Worm (Caenorhabditis elegans): ENCODE results near the gene ZK402.1.

ZK402.1 gene

DNA sequence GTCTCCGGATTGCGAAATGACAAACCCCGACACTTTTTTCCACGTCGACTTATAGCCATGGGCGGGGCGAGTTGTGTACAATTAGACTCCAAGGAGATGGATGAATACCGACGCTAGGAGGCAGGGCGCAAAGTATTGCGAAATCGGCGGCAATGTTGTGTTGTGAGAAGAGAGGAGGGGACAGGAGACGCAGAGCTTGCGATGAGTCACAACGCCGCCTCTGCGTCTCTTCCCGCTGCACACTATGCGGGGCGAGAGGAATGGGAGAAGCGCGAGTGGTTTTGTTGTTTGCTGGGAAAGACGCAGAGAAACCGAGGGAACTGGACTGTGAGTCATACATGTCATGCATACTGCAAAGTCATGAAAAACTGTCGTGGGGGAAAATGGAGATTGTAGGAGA lies 50.3 kb downstream of the ZK402.1 start (continued):
- TF ChIP-seq lin-39 (tag; optimal IDR thresholded peaks at IDR 0.05) = peak; percentile 2
- peak; percentile 98 for TF ChIP-seq nhr-85 (tag)
- TF ChIP-seq tlp-1 (tag; optimal IDR thresholded peaks at IDR 0.05) = no peak
- TF ChIP-seq pqm-1 (tag; optimal IDR thresholded peaks at IDR 0.05) = peak; percentile 78
- TF ChIP-seq lir-3 (tag; optimal IDR thresholded peaks at IDR 0.05; ENCODE audit: poor library complexity) = no peak
- peak; percentile 100 for TF ChIP-seq fos-1 (tag; optimal IDR thresholded peaks at IDR 0.05)
- no peak for TF ChIP-seq ces-1 (GFP tag; optimal IDR thresholded peaks at IDR 0.05)
- peak; percentile 95 for TF ChIP-seq nhr-71 (tag; optimal IDR thresholded peaks at IDR 0.05)
- no peak for TF ChIP-seq hlh-17 (GFP tag; optimal IDR thresholded peaks at IDR 0.05; ENCODE audit: borderline replicate concordance)
- no peak for TF ChIP-seq lin-15B (tag; optimal IDR thresholded peaks at IDR 0.05)
- peak; percentile 85 for TF ChIP-seq C16A3.4 (tag; optimal IDR thresholded peaks at IDR 0.05)
- peak; percentile 14; the same call in 1 of the 2 replicates for TF ChIP-seq unc-98 (GFP tag; IDR thresholded peaks at IDR 0.05)
- TF ChIP-seq irx-1 (tag; optimal IDR thresholded peaks at IDR 0.05) = peak; percentile 64
- TF ChIP-seq elt-3 (tag; optimal IDR thresholded peaks at IDR 0.05) = peak in 3 of 6 experiments; percentile 37 to 85 (median 60)
- TF ChIP-seq lin-35 (GFP tag; optimal IDR thresholded peaks at IDR 0.05) = peak; percentile 74 to 83
- peak in 2 of 3 experiments; percentile 42 to 48 for TF ChIP-seq dpl-1 (GFP tag; optimal IDR thresholded peaks at IDR 0.05)
- TF ChIP-seq mep-1 (tag; optimal IDR thresholded peaks at IDR 0.05) = peak; percentile 84
- TF ChIP-seq ama-1 (optimal IDR thresholded peaks at IDR 0.05) = no peak
- peak; percentile 32 for TF ChIP-seq C04F5.9 (tag; optimal IDR thresholded peaks at IDR 0.05)
- peak; percentile 97 for TF ChIP-seq lin-14 (GFP tag; optimal IDR thresholded peaks at IDR 0.05)
- TF ChIP-seq egl-13 (tag; optimal IDR thresholded peaks at IDR 0.05) = peak; percentile 69
- peak; percentile 84 for TF ChIP-seq nhr-90 (tag; optimal IDR thresholded peaks at IDR 0.05; ENCODE audit: poor library complexity)
- peak; percentile 90 for TF ChIP-seq nhr-47 (tag; optimal IDR thresholded peaks at IDR 0.05)
- no peak for TF ChIP-seq Y116A8C.19 (tag; optimal IDR thresholded peaks at IDR 0.05; ENCODE audit: borderline replicate concordance)
- TF ChIP-seq mef-2 (tag; optimal IDR thresholded peaks at IDR 0.05) = peak; percentile 70
- TF ChIP-seq ceh-82 (tag; optimal IDR thresholded peaks at IDR 0.05) = peak; percentile 91 to 94 (median 93)
- no peak for TF ChIP-seq hlh-4 (tag; optimal IDR thresholded peaks at IDR 0.05)
- TF ChIP-seq fkh-4 (tag; optimal IDR thresholded peaks at IDR 0.05; ENCODE audit: borderline replicate concordance) = no peak
- TF ChIP-seq egl-27 (tag; optimal IDR thresholded peaks at IDR 0.05) = peak; percentile 55 to 81
- peak; percentile 68 for TF ChIP-seq lin-13 (GFP tag; optimal IDR thresholded peaks at IDR 0.05)
- peak in 1 of 2 experiments; percentile 64 for TF ChIP-seq ztf-11 (tag; optimal IDR thresholded peaks at IDR 0.05)
- peak; percentile 99 for TF ChIP-seq skn-1 (tag; optimal IDR thresholded peaks at IDR 0.05)
- TF ChIP-seq lsy-2 (tag; optimal IDR thresholded peaks at IDR 0.05) = peak; percentile 77 to 84
- TF ChIP-seq ceh-8 (GFP tag; optimal IDR thresholded peaks at IDR 0.05) = peak; percentile 37
- TF ChIP-seq jun-1 (tag; optimal IDR thresholded peaks at IDR 0.05) = peak; percentile 100
- peak; percentile 30 for TF ChIP-seq aha-1 (tag; optimal IDR thresholded peaks at IDR 0.05)
- peak; percentile 100 for TF ChIP-seq zip-4 (GFP tag; optimal IDR thresholded peaks at IDR 0.05)
- peak; percentile 87 for TF ChIP-seq swsn-7 (tag; optimal IDR thresholded peaks at IDR 0.05)
- peak; percentile 87 for TF ChIP-seq tbx-2 (tag; optimal IDR thresholded peaks at IDR 0.05)
- TF ChIP-seq rnt-1 (tag; optimal IDR thresholded peaks at IDR 0.05) = peak; percentile 78
- no peak for TF ChIP-seq ets-5 (GFP tag; IDR thresholded peaks at IDR 0.05)
- peak; percentile 90 for TF ChIP-seq xbp-1 (tag; optimal IDR thresholded peaks at IDR 0.05)
- TF ChIP-seq nhr-11 (tag; optimal IDR thresholded peaks at IDR 0.05) = peak; percentile 60

Data from whole organism, L1 larva.